Fruit fly (Drosophila melanogaster) whole organism, pupa: ENCODE results near the gene CG10508.
A peak's percentile ranks its signal among the peaks of the same experiment; 100 is the strongest.

Experiments used
- CG15710 ChIP-seq: fragments of 200-800 bp; sonication (Bioruptor generic); optimal IDR thresholded peaks from 2 replicates; lab custom pipeline; 2018; ENCODE audit warnings: missing biosample characterization, mild to moderate bottlenecking, missing genetic modification characterization, moderate library complexity
- CG8159 ChIP-seq: fragments of 200-800 bp; sonication (Bioruptor generic); optimal IDR thresholded peaks from 3 replicates; lab custom pipeline; 2018; ENCODE audit warnings: missing biosample characterization, mild to moderate bottlenecking, missing genetic modification characterization, moderate library complexity
- CG9948 ChIP-seq: fragments of 200-800 bp; sonication (Bioruptor generic); optimal IDR thresholded peaks from 2 replicates; lab custom pipeline; 2018; ENCODE audit warnings: missing biosample characterization, mild to moderate bottlenecking, missing genetic modification characterization, moderate library complexity
- Ets98B ChIP-seq: fragments of 200-800 bp; sonication (Bioruptor generic); IDR thresholded peaks from 2 replicates; pipeline ENCODE4 v1.3.6; 2022; ENCODE audit warnings: missing biosample characterization, missing genetic modification characterization

dm6 chr3L:21243417-21243816, 33.4 kb downstream of the CG10508 start:
- TF ChIP-seq CG8159 = no peak
- no peak for TF ChIP-seq CG15710 (tag; lab: Kevin White, UChicago)
- no peak for TF ChIP-seq Ets98B (GFP tag; lab: Robert Waterston, UW)
- peak; percentile 60 for TF ChIP-seq CG9948 (tag; lab: Kevin White, UChicago)
